Worm (Caenorhabditis elegans) whole organism, L3 larva: ENCODE measurements around the gene srh-88.
"Not testable (repeated sequence)": the region's sequence is repeated elsewhere in the genome, so short reads cannot be mapped to it uniquely, and the experiment has no call there.

Experiments
- ZK546.5 ChIP-seq: sonication (generic microtip); optimal IDR thresholded peaks from 2 replicates; lab custom pipeline; 2017; ENCODE audit warnings: missing biosample characterization, missing genetic modification characterization
- ama-1 ChIP-seq: fragments of 150-350 bp; optimal IDR thresholded peaks from 2 replicates; lab custom pipeline; 2018
- ceh-16 ChIP-seq: sonication (generic microtip); optimal IDR thresholded peaks from 2 replicates; lab custom pipeline; 2017; ENCODE audit warnings: missing biosample characterization, missing genetic modification characterization
- ceh-28 ChIP-seq: fragments of 150-350 bp; optimal IDR thresholded peaks from 2 replicates; lab custom pipeline; 2014; ENCODE audit warnings: missing biosample characterization, missing genetic modification reagents, missing genetic modification characterization
- ceh-9 ChIP-seq: sonication (generic microtip); optimal IDR thresholded peaks from 2 replicates; lab custom pipeline; 2018; ENCODE audit warnings: missing biosample characterization, missing genetic modification characterization
- egl-27 ChIP-seq: sonication (generic microtip); optimal IDR thresholded peaks from 4 replicates; lab custom pipeline; 2017; ENCODE audit warnings: missing biosample characterization, missing genetic modification reagents, missing genetic modification characterization
- elt-2 ChIP-seq: sonication (generic microtip); optimal IDR thresholded peaks from 2 replicates; lab custom pipeline; 2016; ENCODE audit warnings: missing genetic modification reagents, mild to moderate bottlenecking, missing genetic modification characterization, missing compliant biosample characterization
- eor-1 ChIP-seq, 2 experiments: fragments of 150-350 bp; optimal IDR thresholded peaks; 2 replicates each; lab custom pipeline; 2014 to 2018; ENCODE audit warnings: missing biosample characterization in 2 of 2, missing genetic modification characterization in 2 of 2
- fkh-10 ChIP-seq: sonication (generic microtip); optimal IDR thresholded peaks from 2 replicates; lab custom pipeline; 2017; ENCODE audit warnings: missing biosample characterization, missing genetic modification reagents, missing genetic modification characterization
- fkh-2 ChIP-seq: fragments of 150-350 bp; optimal IDR thresholded peaks from 2 replicates; lab custom pipeline; 2014; ENCODE audit warnings: missing biosample characterization, missing genetic modification reagents, missing genetic modification characterization
- fos-1 ChIP-seq: fragments of 150-350 bp; optimal IDR thresholded peaks from 2 replicates; lab custom pipeline; 2014; ENCODE audit warnings: missing biosample characterization, missing genetic modification characterization
- hmg-11 ChIP-seq: sonication (generic microtip); optimal IDR thresholded peaks from 2 replicates; lab custom pipeline; 2016; ENCODE audit warnings: missing genetic modification characterization, missing compliant biosample characterization
- jun-1 ChIP-seq: fragments of 150-350 bp; optimal IDR thresholded peaks from 2 replicates; lab custom pipeline; 2014; ENCODE audit warnings: missing biosample characterization, missing genetic modification reagents, missing genetic modification characterization
- lin-39 ChIP-seq: fragments of 150-350 bp; optimal IDR thresholded peaks from 2 replicates; lab custom pipeline; 2018; ENCODE audit warnings: missing biosample characterization, missing genetic modification reagents, missing genetic modification characterization
- lsy-12 ChIP-seq: sonication (generic microtip); optimal IDR thresholded peaks from 2 replicates; lab custom pipeline; 2016; ENCODE audit warnings: mild to moderate bottlenecking, missing genetic modification characterization, missing compliant biosample characterization
- mdl-1 ChIP-seq: fragments of 150-350 bp; optimal IDR thresholded peaks from 2 replicates; lab custom pipeline; 2014; ENCODE audit warnings: missing biosample characterization, missing genetic modification characterization
- mml-1 ChIP-seq: fragments of 150-350 bp; sonication (generic microtip); optimal IDR thresholded peaks from 3 replicates; lab custom pipeline; 2014; ENCODE audit warnings: missing biosample characterization, missing genetic modification characterization
- nhr-11 ChIP-seq: fragments of 150-350 bp; optimal IDR thresholded peaks from 2 replicates; lab custom pipeline; 2014; ENCODE audit warnings: missing biosample characterization, missing genetic modification characterization
- nhr-12 ChIP-seq: fragments of 150-350 bp; optimal IDR thresholded peaks from 2 replicates; lab custom pipeline; 2014; ENCODE audit warnings: missing biosample characterization, missing genetic modification characterization
- nhr-237 ChIP-seq: fragments of 150-350 bp; optimal IDR thresholded peaks from 2 replicates; lab custom pipeline; 2014; ENCODE audit warnings: missing biosample characterization, missing genetic modification characterization
- nhr-43 ChIP-seq: sonication (generic microtip); optimal IDR thresholded peaks from 2 replicates; lab custom pipeline; 2016; ENCODE audit warnings: mild to moderate bottlenecking, missing genetic modification characterization, missing compliant biosample characterization; ENCODE audit not compliant: poor library complexity, severe bottlenecking
- nhr-67 ChIP-seq: fragments of 150-350 bp; optimal IDR thresholded peaks from 2 replicates; lab custom pipeline; 2014; ENCODE audit warnings: missing biosample characterization, missing genetic modification characterization
- nhr-76 ChIP-seq: fragments of 150-350 bp; sonication (generic microtip); optimal IDR thresholded peaks from 5 replicates; lab custom pipeline; 2014; ENCODE audit warnings: missing biosample characterization, missing genetic modification characterization
- nhr-77 ChIP-seq: fragments of 150-350 bp; optimal IDR thresholded peaks from 2 replicates; lab custom pipeline; 2014; ENCODE audit warnings: missing biosample characterization, missing genetic modification characterization
- pha-4 ChIP-seq: fragments of 150-350 bp; optimal IDR thresholded peaks from 2 replicates; lab custom pipeline; 2014; ENCODE audit warnings: missing biosample characterization, missing genetic modification reagents, missing genetic modification characterization
- sea-2 ChIP-seq: fragments of 150-350 bp; sonication (generic microtip); optimal IDR thresholded peaks from 4 replicates; lab custom pipeline; 2014; ENCODE audit warnings: missing biosample characterization, missing genetic modification reagents, missing genetic modification characterization
- skn-1 ChIP-seq: fragments of 150-350 bp; optimal IDR thresholded peaks from 2 replicates; lab custom pipeline; 2014; ENCODE audit warnings: missing biosample characterization, missing genetic modification characterization
- unc-62 ChIP-seq: fragments of 150-350 bp; sonication (generic microtip); optimal IDR thresholded peaks from 4 replicates; lab custom pipeline; 2014; ENCODE audit warnings: missing biosample characterization, missing genetic modification reagents, missing genetic modification characterization
- ztf-11 ChIP-seq: fragments of 150-350 bp; optimal IDR thresholded peaks from 2 replicates; lab custom pipeline; 2014; ENCODE audit warnings: missing biosample characterization, missing genetic modification characterization

Gene srh-88

DNA sequence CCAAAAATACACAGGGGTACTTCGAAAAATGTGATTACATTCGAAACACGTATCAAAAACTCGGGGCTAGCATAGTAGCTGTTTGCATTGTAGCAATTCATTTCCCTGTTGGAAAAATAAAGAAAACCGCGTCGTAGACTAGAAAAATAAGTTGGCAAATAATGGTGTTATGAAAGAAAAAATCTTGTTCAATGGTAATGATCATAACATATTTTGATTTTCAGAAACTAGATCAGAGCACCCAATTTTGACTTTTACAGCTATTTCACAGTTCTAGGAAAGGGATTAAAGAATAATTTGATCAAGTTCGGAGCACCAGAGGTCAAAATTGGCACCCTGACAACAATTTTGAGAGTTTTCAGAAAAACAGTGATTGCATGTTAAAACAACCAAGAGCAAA is 9.3 kb downstream of the srh-88 start, which contains the start of gene srh-248:
TSS of gene srh-248 (minus strand) at position 101 of the 400 bp plus-strand sequence.
- TF ChIP-seq mml-1, mdl-1, hmg-11 (tag; lab: Kevin White, UChicago): not testable (repeated sequence)

DNA sequence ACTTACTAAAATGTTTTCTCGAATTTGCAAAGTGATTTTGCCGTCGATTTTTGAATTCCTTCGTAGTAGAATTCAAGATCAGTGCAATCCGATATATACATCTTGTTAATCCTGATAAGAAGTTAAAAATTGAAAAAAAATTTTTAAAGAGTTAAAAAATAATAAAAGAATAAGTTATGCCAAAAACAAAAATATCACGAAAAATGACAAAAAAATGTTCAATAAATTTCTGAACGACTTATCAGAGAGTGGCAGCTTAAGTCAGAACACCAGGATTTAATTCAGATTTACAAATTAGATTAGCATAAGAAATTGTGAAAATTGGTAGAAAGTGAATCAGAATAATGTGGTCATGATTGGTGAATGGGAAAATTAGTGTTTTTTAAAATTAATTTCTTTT is 12.6 kb downstream of the srh-88 start, which contains the start of gene srw-122:
TSS of gene srw-122 (minus strand) at position 101 of the 400 bp plus-strand sequence.
- not testable (repeated sequence) for TF ChIP-seq elt-2; fkh-10; hmg-11 (tag; lab: Kevin White, UChicago)

DNA sequence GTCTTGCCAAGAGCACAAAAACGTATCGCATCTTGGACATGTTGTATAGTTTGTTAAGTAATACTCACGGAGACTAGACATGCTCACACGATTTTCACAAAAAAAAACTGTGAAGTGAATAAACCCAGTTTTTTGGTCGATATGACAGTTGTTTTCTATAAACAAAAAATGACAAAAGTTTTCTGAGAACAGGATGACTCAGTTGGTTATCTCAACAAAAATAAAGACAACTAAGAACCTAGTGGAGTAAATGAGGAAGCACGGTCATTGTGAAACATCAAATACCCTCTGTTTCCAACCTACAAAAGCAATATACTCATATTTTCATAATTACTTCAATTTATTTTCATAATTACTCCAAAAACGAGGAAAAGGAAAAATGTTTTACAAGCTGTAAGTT is 19.1 kb downstream of the srh-88 start, which contains the start of gene srh-87:
TSS of gene srh-87 (minus strand) at position 101 of the 400 bp plus-strand sequence.
- TF ChIP-seq fos-1 (tag; lab: Kevin White, UChicago) (no peak), elt-2 (no peak), mml-1 (tag; lab: Kevin White, UChicago) (no peak), nhr-43 (tag; lab: Kevin White, UChicago) (no peak), nhr-237 (tag; lab: Kevin White, UChicago) (no peak), eor-1 (tag; optimal IDR thresholded peaks at IDR 0.05; lab: Kevin White, UChicago) (no peak), nhr-76 (tag; lab: Kevin White, UChicago) (no peak), skn-1 (no peak), jun-1 (no peak), lin-39 (tag; lab: Kevin White, UChicago) (no peak), ceh-9 (tag; lab: Kevin White, UChicago) (no peak), ceh-28 (tag; lab: Kevin White, UChicago) (no peak), fkh-10 (no peak)

DNA sequence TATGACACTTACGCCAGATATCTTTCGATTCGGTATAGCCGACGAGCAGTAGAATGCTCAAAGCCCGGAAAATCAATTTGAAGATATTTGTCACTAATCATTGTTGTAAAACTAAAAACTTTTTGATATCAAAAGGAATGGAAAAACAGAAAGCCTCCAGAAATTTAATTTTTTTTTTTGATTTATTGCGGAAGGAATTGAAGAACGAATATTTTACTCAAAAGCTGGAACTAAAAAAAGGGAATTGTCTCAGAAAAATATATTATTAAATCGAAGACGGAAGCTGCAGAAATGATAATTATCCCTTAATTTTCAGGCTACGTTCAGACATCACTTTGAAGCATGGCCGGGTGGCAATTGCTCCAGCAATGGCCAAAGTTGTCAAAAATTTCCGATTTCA is 20.8 kb downstream of the srh-88 start, which contains the start of gene srw-137:
TSS of gene srw-137 (minus strand) at position 101 of the 400 bp plus-strand sequence.
- TF ChIP-seq ztf-11 (tag; lab: Kevin White, UChicago) (no peak), ZK546.5 (tag; lab: Kevin White, UChicago) (no peak), nhr-77 (no peak), ceh-16 (tag; lab: Kevin White, UChicago) (no peak), lsy-12 (no peak), lin-39 (tag; lab: Kevin White, UChicago) (no peak), pha-4 (no peak), sea-2 (GFP tag; lab: Kevin White, UChicago) (no peak)

DNA sequence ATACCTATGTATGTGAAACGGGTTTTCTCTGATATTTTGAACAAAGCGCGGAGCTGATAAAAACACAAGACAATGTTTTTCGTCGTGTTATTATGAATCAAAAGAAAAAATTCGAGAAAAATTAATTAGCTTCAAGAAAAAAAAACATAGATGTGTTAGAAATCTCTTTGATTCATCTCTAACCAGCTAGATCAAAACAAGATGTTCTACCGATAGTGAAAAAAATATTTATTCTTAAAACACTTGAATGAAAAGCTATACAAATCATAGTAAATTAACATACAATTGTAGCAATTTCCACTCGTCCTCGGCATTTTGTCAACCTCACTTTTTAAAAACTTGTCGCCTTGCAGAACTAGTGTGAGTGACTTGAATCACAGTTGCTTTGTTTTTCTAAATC is 22.4 kb downstream of the srh-88 start:
- TF ChIP-seq nhr-11 (tag; lab: Kevin White, UChicago) = no peak
- TF ChIP-seq nhr-43 (tag; lab: Kevin White, UChicago) = no peak
- no peak for TF ChIP-seq unc-62
- no peak for TF ChIP-seq eor-1 (tag; optimal IDR thresholded peaks at IDR 0.05; lab: Kevin White, UChicago)
- TF ChIP-seq egl-27 (tag; lab: Kevin White, UChicago) = no peak
- TF ChIP-seq, all 47 proteins: peak for 0

DNA sequence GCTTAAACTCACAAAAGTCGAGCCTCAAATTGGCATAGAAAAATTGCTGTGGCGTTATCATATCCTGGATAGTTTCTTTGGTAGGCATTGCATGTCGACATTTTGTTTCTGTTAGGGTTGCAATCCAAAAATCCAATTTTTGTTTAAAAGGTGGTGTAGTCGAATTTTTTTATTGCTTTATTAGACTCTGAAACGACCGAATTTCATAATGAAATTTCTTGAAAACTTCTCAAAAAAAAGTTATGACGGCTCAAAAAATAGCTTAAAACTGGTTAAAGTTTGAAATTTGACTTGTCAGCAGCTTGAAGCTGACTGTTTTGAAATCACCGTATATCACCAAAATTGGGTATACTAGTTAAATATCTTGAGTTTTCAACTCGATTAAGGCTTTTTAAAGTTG is 23.3 kb downstream of the srh-88 start, which contains the start of gene srw-143:
TSS of gene srw-143 (minus strand) at position 101 of the 400 bp plus-strand sequence.
- no peak for TF ChIP-seq nhr-67 (tag; lab: Kevin White, UChicago)
- no peak for TF ChIP-seq fkh-2
- no peak for TF ChIP-seq nhr-12 (tag; lab: Kevin White, UChicago)
- TF ChIP-seq ama-1 (lab: Kevin White, UChicago) = no peak
- no peak for TF ChIP-seq unc-62
- TF ChIP-seq, all 47 proteins: peak for 0

DNA sequence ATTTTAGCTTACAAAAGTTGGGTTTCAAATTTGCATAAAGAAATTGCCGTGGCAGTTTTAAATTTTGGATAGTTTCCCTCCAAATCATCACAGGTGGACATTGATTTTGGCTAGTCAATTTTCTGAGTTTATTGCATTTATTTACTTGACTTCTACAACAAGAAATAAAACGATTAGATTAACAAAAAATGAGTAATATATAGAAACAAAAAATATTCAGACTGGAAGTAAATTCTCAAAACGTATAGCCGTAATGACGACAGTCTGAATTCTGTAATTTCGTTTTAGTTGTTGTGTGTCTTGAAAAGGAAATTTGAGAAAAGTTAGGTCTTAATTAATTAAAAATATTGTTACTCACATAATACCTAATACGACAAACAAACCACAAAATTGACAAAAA is 26.2 kb downstream of the srh-88 start, which contains the start of gene srw-141:
TSS of gene srw-141 (minus strand) at position 101 of the 400 bp plus-strand sequence.
- TF ChIP-seq fkh-2 = no peak
- TF ChIP-seq ztf-11 (tag; lab: Kevin White, UChicago) = no peak
- TF ChIP-seq, all 47 proteins: peak for 0
